Worm (Caenorhabditis elegans) whole organism, L2 larva: Measurements from ENCODE around the gene his-18.
A peak's percentile ranks its signal among the peaks of the same experiment; 100 is the strongest.

Experiments used
- C34F6.9 ChIP-seq: fragments of 150-350 bp; optimal IDR thresholded peaks from 2 replicates; lab custom pipeline; 2014; ENCODE audit warnings: missing biosample characterization, missing genetic modification characterization
- F13H6.1 ChIP-seq: sonication (generic microtip); optimal IDR thresholded peaks from 2 replicates; lab custom pipeline; 2016; ENCODE audit warnings: missing genetic modification characterization, missing compliant biosample characterization
- R02D3.7 ChIP-seq: fragments of 150-350 bp; optimal IDR thresholded peaks from 2 replicates; lab custom pipeline; 2014; ENCODE audit warnings: missing biosample characterization, missing genetic modification characterization
- Y55F3AM.14 ChIP-seq: fragments of 200-800 bp; sonication (Bioruptor generic); optimal IDR thresholded peaks from 2 replicates; lab custom pipeline; 2018; ENCODE audit warnings: mild to moderate bottlenecking, missing genetic modification characterization, missing compliant biosample characterization
- ZK546.5 ChIP-seq: sonication (generic microtip); optimal IDR thresholded peaks from 2 replicates; lab custom pipeline; 2017; ENCODE audit warnings: missing biosample characterization, missing genetic modification characterization
- aly-2 ChIP-seq: fragments of 150-350 bp; optimal IDR thresholded peaks from 2 replicates; lab custom pipeline; 2014; ENCODE audit warnings: missing biosample characterization, missing genetic modification characterization
- ama-1 ChIP-seq: fragments of 150-350 bp; optimal IDR thresholded peaks from 2 replicates; lab custom pipeline; 2018; ENCODE audit warnings: inconsistent platforms
- blmp-1 ChIP-seq: sonication (generic microtip); optimal IDR thresholded peaks from 2 replicates; lab custom pipeline; 2017; ENCODE audit warnings: missing genetic modification characterization, mild to moderate bottlenecking, missing compliant biosample characterization, antibody characterized with exemption, moderate library complexity; ENCODE audit not compliant: insufficient read depth
- ceh-16 ChIP-seq: fragments of 150-350 bp; optimal IDR thresholded peaks from 2 replicates; lab custom pipeline; 2014; ENCODE audit warnings: missing biosample characterization, missing genetic modification characterization
- crh-2 ChIP-seq: sonication (generic microtip); optimal IDR thresholded peaks from 2 replicates; lab custom pipeline; 2017; ENCODE audit warnings: missing biosample characterization, missing genetic modification characterization
- dmd-4 ChIP-seq: sonication (generic microtip); optimal IDR thresholded peaks from 2 replicates; lab custom pipeline; 2017; ENCODE audit warnings: missing biosample characterization, missing genetic modification characterization
- egl-27 ChIP-seq: sonication (generic microtip); optimal IDR thresholded peaks from 3 replicates; lab custom pipeline; 2017; ENCODE audit warnings: missing biosample characterization, missing genetic modification reagents, missing genetic modification characterization
- elt-1 ChIP-seq: fragments of 150-350 bp; optimal IDR thresholded peaks from 2 replicates; lab custom pipeline; 2014; ENCODE audit warnings: missing biosample characterization, missing genetic modification characterization
- elt-3 ChIP-seq: sonication (generic microtip); optimal IDR thresholded peaks from 2 replicates; lab custom pipeline; 2017; ENCODE audit warnings: missing biosample characterization, missing genetic modification characterization
- fos-1 ChIP-seq: fragments of 150-350 bp; optimal IDR thresholded peaks from 2 replicates; lab custom pipeline; 2014; ENCODE audit warnings: missing biosample characterization, missing genetic modification characterization
- gmeb-1 ChIP-seq: fragments of 150-350 bp; optimal IDR thresholded peaks from 2 replicates; lab custom pipeline; 2014; ENCODE audit warnings: missing biosample characterization, missing genetic modification characterization
- lin-11 ChIP-seq: fragments of 150-350 bp; sonication (generic microtip); optimal IDR thresholded peaks from 2 replicates; lab custom pipeline; 2014; ENCODE audit warnings: missing biosample characterization, missing genetic modification characterization, inconsistent platforms, mixed read lengths
- lin-13 ChIP-seq: fragments of 150-350 bp; optimal IDR thresholded peaks from 2 replicates; lab custom pipeline; 2014; ENCODE audit warnings: missing biosample characterization, missing genetic modification reagents, missing genetic modification characterization
- lin-39 ChIP-seq: fragments of 150-350 bp; optimal IDR thresholded peaks from 2 replicates; lab custom pipeline; 2014; ENCODE audit warnings: missing biosample characterization, missing genetic modification reagents, missing genetic modification characterization
- lsy-2 ChIP-seq, 2 experiments: fragments of 150-350 bp in 1 of 2; sonication (generic microtip) in 1 of 2; optimal IDR thresholded peaks; 2 replicates each; lab custom pipeline; 2014 to 2017; ENCODE audit warnings: missing biosample characterization in 2 of 2, missing genetic modification characterization in 2 of 2
- mab-5 ChIP-seq: fragments of 150-350 bp; optimal IDR thresholded peaks from 2 replicates; lab custom pipeline; 2014; ENCODE audit warnings: missing biosample characterization, missing genetic modification characterization
- mbf-1 ChIP-seq: sonication (generic microtip); optimal IDR thresholded peaks from 2 replicates; lab custom pipeline; 2017; ENCODE audit warnings: missing biosample characterization, missing genetic modification characterization
- nhr-10 ChIP-seq: sonication (generic microtip); optimal IDR thresholded peaks from 2 replicates; lab custom pipeline; 2017; ENCODE audit warnings: missing biosample characterization, missing genetic modification characterization
- nhr-11 ChIP-seq: fragments of 150-350 bp; optimal IDR thresholded peaks from 2 replicates; lab custom pipeline; 2014; ENCODE audit warnings: missing biosample characterization, missing genetic modification characterization
- nhr-12 ChIP-seq: fragments of 150-350 bp; optimal IDR thresholded peaks from 2 replicates; lab custom pipeline; 2014; ENCODE audit warnings: missing biosample characterization, missing genetic modification characterization
- nhr-129 ChIP-seq: fragments of 150-350 bp; optimal IDR thresholded peaks from 2 replicates; lab custom pipeline; 2014; ENCODE audit warnings: missing biosample characterization, missing genetic modification characterization
- nhr-21 ChIP-seq: fragments of 150-350 bp; optimal IDR thresholded peaks from 2 replicates; lab custom pipeline; 2014; ENCODE audit warnings: missing biosample characterization, missing genetic modification characterization
- nhr-23 ChIP-seq: fragments of 150-350 bp; optimal IDR thresholded peaks from 2 replicates; lab custom pipeline; 2014; ENCODE audit warnings: missing biosample characterization, missing genetic modification reagents, missing genetic modification characterization
- nhr-237 ChIP-seq: fragments of 150-350 bp; optimal IDR thresholded peaks from 2 replicates; lab custom pipeline; 2014; ENCODE audit warnings: missing biosample characterization, missing genetic modification characterization
- nhr-25 ChIP-seq: fragments of 150-350 bp; sonication (generic microtip); optimal IDR thresholded peaks from 3 replicates; lab custom pipeline; 2014; ENCODE audit warnings: missing biosample characterization, missing genetic modification characterization
- nhr-6 ChIP-seq: fragments of 150-350 bp; optimal IDR thresholded peaks from 2 replicates; lab custom pipeline; 2014; ENCODE audit warnings: missing biosample characterization, missing genetic modification characterization
- nhr-77 ChIP-seq: fragments of 150-350 bp; optimal IDR thresholded peaks from 2 replicates; lab custom pipeline; 2014; ENCODE audit warnings: missing biosample characterization, missing genetic modification characterization
- peb-1 ChIP-seq: fragments of 150-350 bp; optimal IDR thresholded peaks from 2 replicates; lab custom pipeline; 2014; ENCODE audit warnings: missing biosample characterization, missing genetic modification characterization
- sem-4 ChIP-seq: fragments of 150-350 bp; optimal IDR thresholded peaks from 2 replicates; lab custom pipeline; 2014; ENCODE audit warnings: missing biosample characterization, missing genetic modification reagents, missing genetic modification characterization
- skn-1 ChIP-seq: sonication (generic microtip); optimal IDR thresholded peaks from 2 replicates; lab custom pipeline; 2017; ENCODE audit warnings: missing biosample characterization, missing genetic modification characterization
- snpc-4 ChIP-seq: fragments of 150-350 bp; optimal IDR thresholded peaks from 2 replicates; lab custom pipeline; 2014; ENCODE audit warnings: missing biosample characterization, missing genetic modification characterization
- unc-39 ChIP-seq: fragments of 150-350 bp; optimal IDR thresholded peaks from 2 replicates; lab custom pipeline; 2014; ENCODE audit warnings: missing biosample characterization, missing genetic modification characterization
- zag-1 ChIP-seq: fragments of 150-350 bp; optimal IDR thresholded peaks from 2 replicates; lab custom pipeline; 2014; ENCODE audit warnings: missing biosample characterization, missing genetic modification characterization
- ztf-11 ChIP-seq: sonication (generic microtip); optimal IDR thresholded peaks from 2 replicates; lab custom pipeline; 2017; ENCODE audit warnings: missing biosample characterization, missing genetic modification characterization
- ztf-4 ChIP-seq: fragments of 150-350 bp; optimal IDR thresholded peaks from 2 replicates; lab custom pipeline; 2014; ENCODE audit warnings: missing biosample characterization, missing genetic modification characterization

Gene his-18

ce11 chrV:8940419-8940818 is 42.4 kb downstream of the his-18 start:
- TF ChIP-seq aly-2 (tag; lab: Kevin White, UChicago), result no peak
- no peak for TF ChIP-seq egl-27 (tag; lab: Kevin White, UChicago)
- TF ChIP-seq zag-1 (tag; lab: Kevin White, UChicago), result no peak
- no peak for TF ChIP-seq fos-1 (tag; lab: Kevin White, UChicago)
- no peak for TF ChIP-seq gmeb-1
- TF ChIP-seq ceh-16 (tag; lab: Kevin White, UChicago), result no peak
- TF ChIP-seq nhr-21 (tag; lab: Kevin White, UChicago), result no peak
- no peak for TF ChIP-seq lsy-2 (tag; optimal IDR thresholded peaks at IDR 0.05; lab: Kevin White, UChicago)
- no peak for TF ChIP-seq C34F6.9 (tag; lab: Kevin White, UChicago)
- no peak for TF ChIP-seq nhr-129
- TF ChIP-seq F13H6.1 (tag; lab: Kevin White, UChicago), result no peak
- no peak for TF ChIP-seq lin-11 (tag; lab: Kevin White, UChicago)
- no peak for TF ChIP-seq nhr-237 (tag; lab: Kevin White, UChicago)
- no peak for TF ChIP-seq peb-1
- no peak for TF ChIP-seq crh-2 (tag; lab: Kevin White, UChicago)
- TF ChIP-seq ztf-4 (tag; lab: Kevin White, UChicago), result no peak
- no peak for TF ChIP-seq nhr-12 (tag; lab: Kevin White, UChicago)
- TF ChIP-seq lin-39 (tag; lab: Kevin White, UChicago), result no peak
- TF ChIP-seq dmd-4 (tag; lab: Kevin White, UChicago), result no peak
- TF ChIP-seq nhr-23 (tag; lab: Kevin White, UChicago), result no peak

- no peak for TF ChIP-seq F13H6.1 (tag; lab: Kevin White, UChicago)
- peak; percentile 70 for TF ChIP-seq blmp-1 (tag; lab: Kevin White, UChicago)
These were observed 44.5 kb downstream of the his-18 start for ce11 chrV:8942437-8942978.

ce11 chrV:8943963-8944362 is 45.9 kb downstream of the his-18 start, which contains the start of gene T19A5.3:
Gene T19A5.3 (minus strand): TSS chrV:8944063.
- TF ChIP-seq ama-1 (lab: Kevin White, UChicago) (no peak), R02D3.7 (no peak), lin-13 (GFP tag; lab: Kevin White, UChicago) (no peak), nhr-6 (tag; lab: Kevin White, UChicago) (no peak), sem-4 (tag; lab: Kevin White, UChicago) (no peak), unc-39 (tag; lab: Kevin White, UChicago) (no peak), nhr-237 (tag; lab: Kevin White, UChicago) (no peak), gmeb-1 (no peak), ztf-4 (tag; lab: Kevin White, UChicago) (no peak), nhr-10 (tag; lab: Kevin White, UChicago) (no peak), zag-1 (tag; lab: Kevin White, UChicago) (no peak), dmd-4 (tag; lab: Kevin White, UChicago) (no peak)

ce11 chrV:8944481-8944880 is 46.5 kb downstream of the his-18 start:
- TF ChIP-seq mab-5 (tag; lab: Kevin White, UChicago), result no peak
- no peak for TF ChIP-seq elt-3
- TF ChIP-seq mbf-1 (tag; lab: Kevin White, UChicago), result no peak
- no peak for TF ChIP-seq elt-1
- no peak for TF ChIP-seq nhr-77 (tag; lab: Kevin White, UChicago)
- no peak for TF ChIP-seq skn-1 (tag; lab: Kevin White, UChicago)
- no peak for TF ChIP-seq F13H6.1 (tag; lab: Kevin White, UChicago)
- no peak for TF ChIP-seq unc-39 (tag; lab: Kevin White, UChicago)
- TF ChIP-seq ztf-11 (tag; lab: Kevin White, UChicago), result no peak
- no peak for TF ChIP-seq nhr-25 (tag; lab: Kevin White, UChicago)

ce11 chrV:8946142-8946541 is 48.1 kb downstream of the his-18 start:
- no peak for TF ChIP-seq R02D3.7
- no peak for TF ChIP-seq sem-4 (tag; lab: Kevin White, UChicago)
- TF ChIP-seq lsy-2 (tag; optimal IDR thresholded peaks at IDR 0.05; lab: Kevin White, UChicago), result no peak
- no peak for TF ChIP-seq nhr-12 (tag; lab: Kevin White, UChicago)
- TF ChIP-seq nhr-11, result no peak
- no peak for TF ChIP-seq nhr-23 (tag; lab: Kevin White, UChicago)
- no peak for TF ChIP-seq C34F6.9 (tag; lab: Kevin White, UChicago)
- no peak for TF ChIP-seq lin-11 (tag; lab: Kevin White, UChicago)
- no peak for TF ChIP-seq snpc-4 (tag; lab: Kevin White, UChicago)
- no peak for TF ChIP-seq ztf-11 (tag; lab: Kevin White, UChicago)
- TF ChIP-seq dmd-4 (tag; lab: Kevin White, UChicago), result no peak
- TF ChIP-seq ZK546.5 (tag; lab: Kevin White, UChicago), result no peak
- TF ChIP-seq mbf-1 (tag; lab: Kevin White, UChicago), result no peak
- no peak for TF ChIP-seq blmp-1 (tag; lab: Kevin White, UChicago)
- TF ChIP-seq ztf-4 (tag; lab: Kevin White, UChicago), result no peak
- no peak for TF ChIP-seq crh-2 (tag; lab: Kevin White, UChicago)
- TF ChIP-seq Y55F3AM.14 (GFP tag; lab: Kevin White, UChicago), result no peak
- TF ChIP-seq nhr-21 (tag; lab: Kevin White, UChicago), result no peak
- TF ChIP-seq, all 48 proteins: peak for 0
